Worm (Caenorhabditis elegans): ENCODE data around the gene C15H9.11.

DNA sequence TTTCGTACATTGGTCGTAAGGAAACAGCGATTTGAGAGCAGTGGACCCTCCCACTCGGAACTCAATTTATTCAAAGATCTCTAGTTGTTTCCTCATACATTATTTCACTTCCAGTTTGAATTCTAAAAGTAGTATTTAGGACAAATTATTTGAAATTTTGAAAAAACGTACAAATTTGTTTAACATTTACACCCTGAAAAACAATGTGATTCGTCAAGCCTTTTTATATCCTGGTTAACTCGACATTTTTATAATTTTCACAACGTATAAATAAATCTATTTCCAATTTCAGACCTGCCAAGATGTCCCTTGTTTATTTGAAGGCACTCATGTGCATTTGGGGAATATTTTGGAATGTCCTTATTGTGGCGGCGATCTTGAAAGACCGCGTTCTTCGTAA is 12.3 kb upstream of the C15H9.11 start, which contains the start of gene C15H9.3:
- no peak for TF ChIP-seq ama-1 (optimal IDR thresholded peaks at IDR 0.05)
- TF ChIP-seq ama-1 (GFP tag; optimal IDR thresholded peaks at IDR 0.05): no peak
- no peak for TF ChIP-seq dpl-1 (GFP tag; optimal IDR thresholded peaks at IDR 0.05)
- no peak for TF ChIP-seq unc-62 (GFP tag; optimal IDR thresholded peaks at IDR 0.05)
- TF ChIP-seq ceh-91 (GFP tag; IDR thresholded peaks at IDR 0.05): no peak
- no peak for TF ChIP-seq zim-3 (tag; optimal IDR thresholded peaks at IDR 0.05)
- no peak for TF ChIP-seq efl-1 (GFP tag; optimal IDR thresholded peaks at IDR 0.05)
- TF ChIP-seq lin-26 (GFP tag; IDR thresholded peaks at IDR 0.05): no peak
- no peak for TF ChIP-seq nhr-120 (GFP tag; IDR thresholded peaks at IDR 0.05)
- no peak for TF ChIP-seq aptf-2 (GFP tag; conservative IDR thresholded peaks at IDR 0.05)
- no peak for TF ChIP-seq sdz-38 (tag; optimal IDR thresholded peaks at IDR 0.05)
- TF ChIP-seq K12H6.12 (tag; optimal IDR thresholded peaks at IDR 0.05): no peak

All from whole organism, young adult.